Worm (Caenorhabditis elegans) whole organism, L3 larva: Measurements from ENCODE around the gene F28H7.8.

Experiments used
- R02D3.7 ChIP-seq: fragments of 150-350 bp; optimal IDR thresholded peaks from 2 replicates; lab custom pipeline; 2014; ENCODE audit warnings: missing biosample characterization, missing genetic modification characterization
- ama-1 ChIP-seq: fragments of 150-350 bp; optimal IDR thresholded peaks from 2 replicates; lab custom pipeline; 2018
- ceh-16 ChIP-seq: sonication (generic microtip); optimal IDR thresholded peaks from 2 replicates; lab custom pipeline; 2017; ENCODE audit warnings: missing biosample characterization, missing genetic modification characterization
- lin-15B ChIP-seq: fragments of 150-350 bp; optimal IDR thresholded peaks from 2 replicates; lab custom pipeline; 2014; ENCODE audit warnings: missing biosample characterization, missing genetic modification characterization
- lin-39 ChIP-seq: fragments of 150-350 bp; optimal IDR thresholded peaks from 2 replicates; lab custom pipeline; 2018; ENCODE audit warnings: missing biosample characterization, missing genetic modification reagents, missing genetic modification characterization
- nfya-1 ChIP-seq: sonication (generic microtip); optimal IDR thresholded peaks from 2 replicates; lab custom pipeline; 2017; ENCODE audit warnings: missing genetic modification characterization, mild to moderate bottlenecking, missing compliant biosample characterization, antibody characterized with exemption, moderate library complexity; ENCODE audit not compliant: insufficient read depth
- nhr-25 ChIP-seq: sonication (generic microtip); optimal IDR thresholded peaks from 2 replicates; lab custom pipeline; 2017; ENCODE audit warnings: missing biosample characterization, missing genetic modification characterization
- nhr-77 ChIP-seq: fragments of 150-350 bp; optimal IDR thresholded peaks from 2 replicates; lab custom pipeline; 2014; ENCODE audit warnings: missing biosample characterization, missing genetic modification characterization
- pqm-1 ChIP-seq: fragments of 150-350 bp; optimal IDR thresholded peaks from 2 replicates; lab custom pipeline; 2017; ENCODE audit warnings: missing biosample characterization, missing genetic modification characterization, inconsistent platforms
- snpc-4 ChIP-seq: fragments of 150-350 bp; optimal IDR thresholded peaks from 2 replicates; lab custom pipeline; 2014; ENCODE audit warnings: missing biosample characterization, missing genetic modification characterization
- unc-39 ChIP-seq: sonication (generic microtip); optimal IDR thresholded peaks from 4 replicates; lab custom pipeline; 2017; ENCODE audit warnings: missing biosample characterization, missing genetic modification characterization
- zag-1 ChIP-seq: fragments of 150-350 bp; optimal IDR thresholded peaks from 2 replicates; lab custom pipeline; 2014; ENCODE audit warnings: missing biosample characterization, missing genetic modification characterization
- ztf-11 ChIP-seq: fragments of 150-350 bp; optimal IDR thresholded peaks from 2 replicates; lab custom pipeline; 2014; ENCODE audit warnings: missing biosample characterization, missing genetic modification characterization
- ztf-4 ChIP-seq: fragments of 150-350 bp; optimal IDR thresholded peaks from 2 replicates; lab custom pipeline; 2014; ENCODE audit warnings: missing biosample characterization, missing genetic modification characterization

DNA sequence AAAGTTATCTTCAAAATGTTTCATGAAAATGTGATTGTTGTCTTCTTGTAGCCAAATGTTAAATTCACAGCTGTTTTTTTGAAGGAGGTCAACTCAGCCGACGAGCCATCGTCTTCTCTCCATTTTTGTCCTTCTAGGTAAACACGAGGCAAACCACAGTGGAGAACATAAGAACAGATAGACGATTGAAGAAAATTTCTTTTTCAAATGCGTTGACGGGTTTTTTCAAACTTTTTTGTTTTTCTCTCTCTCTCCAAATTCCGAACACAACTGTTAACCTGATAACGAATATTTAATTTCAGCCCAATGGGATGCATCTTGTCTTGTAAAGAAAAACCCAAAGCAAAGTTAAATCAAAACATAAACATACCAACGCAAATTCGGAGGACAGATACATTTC, 36.7 kb downstream of the F28H7.8 start, which contains the start of gene D1054.19:
- TF ChIP-seq nfya-1 (tag; lab: Kevin White, UChicago) (no peak), snpc-4 (no peak), lin-15B (tag; lab: Kevin White, UChicago) (no peak), ama-1 (lab: Kevin White, UChicago) (no peak), R02D3.7 (tag; lab: Kevin White, UChicago) (no peak), pqm-1 (tag; lab: Kevin White, UChicago) (no peak), ztf-11 (no peak), nhr-77 (tag; lab: Kevin White, UChicago) (no peak), unc-39 (no peak), ztf-4 (no peak), lin-39 (tag; lab: Kevin White, UChicago) (no peak), zag-1 (tag; lab: Kevin White, UChicago) (no peak), ceh-16 (no peak), nhr-25 (no peak)
